Fruit fly (Drosophila melanogaster) whole organism, embryonic: ENCODE results near the gene PIP82.
A peak's percentile ranks its signal among the peaks of the same experiment; 100 is the strongest.

Experiments
- B-H2 ChIP-seq: fragments of 200-800 bp; sonication (Bioruptor generic); optimal IDR thresholded peaks from 2 replicates; lab custom pipeline; 2018; ENCODE audit warnings: missing biosample characterization, mild to moderate bottlenecking, missing genetic modification characterization
- CG11560 ChIP-seq: fragments of 200-800 bp; sonication (Bioruptor generic); IDR thresholded peaks from 3 replicates; pipeline ENCODE4 v1.3.6; 2022; ENCODE audit warnings: missing biosample characterization, missing genetic modification characterization
- CG1233 ChIP-seq: fragments of 200-800 bp; sonication (Bioruptor generic); optimal IDR thresholded peaks from 4 replicates; lab custom pipeline; 2018; ENCODE audit warnings: missing biosample characterization, mild to moderate bottlenecking, missing genetic modification characterization
- CG13775 ChIP-seq: fragments of 200-800 bp; sonication (Bioruptor generic); optimal IDR thresholded peaks from 3 replicates; lab custom pipeline; 2017; ENCODE audit warnings: missing biosample characterization, mild to moderate bottlenecking, missing genetic modification characterization
- CG15011 ChIP-seq: fragments of 200-800 bp; sonication (Bioruptor generic); optimal IDR thresholded peaks from 3 replicates; lab custom pipeline; 2018; ENCODE audit warnings: missing biosample characterization, mild to moderate bottlenecking, missing genetic modification characterization
- CG15601 ChIP-seq: fragments of 200-800 bp; sonication (Bioruptor generic); optimal IDR thresholded peaks from 3 replicates; lab custom pipeline; 2019; ENCODE audit warnings: missing biosample characterization, mild to moderate bottlenecking, missing genetic modification characterization, moderate library complexity
- CG15696 ChIP-seq: fragments of 200-800 bp; sonication (Bioruptor generic); optimal IDR thresholded peaks from 2 replicates; lab custom pipeline; 2019; ENCODE audit warnings: missing biosample characterization, mild to moderate bottlenecking, missing genetic modification characterization, moderate library complexity
- CG17186 ChIP-seq: fragments of 200-800 bp; sonication (Bioruptor generic); optimal IDR thresholded peaks from 3 replicates; lab custom pipeline; 2017; ENCODE audit warnings: missing biosample characterization, missing genetic modification reagents, missing genetic modification characterization
- CG17568 ChIP-seq: fragments of 200-800 bp; sonication (Bioruptor generic); optimal IDR thresholded peaks from 2 replicates; lab custom pipeline; 2018; ENCODE audit warnings: missing biosample characterization, mild to moderate bottlenecking, missing genetic modification characterization, moderate library complexity
- CG2202 ChIP-seq: fragments of 200-800 bp; sonication (Bioruptor generic); optimal IDR thresholded peaks from 2 replicates; lab custom pipeline; 2018; ENCODE audit warnings: missing biosample characterization, mild to moderate bottlenecking, missing genetic modification characterization
- CG30431 ChIP-seq: fragments of 200-800 bp; sonication (Bioruptor generic); optimal IDR thresholded peaks from 2 replicates; lab custom pipeline; 2017; ENCODE audit warnings: missing biosample characterization, missing genetic modification characterization
- CG3065 ChIP-seq: fragments of 200-800 bp; sonication (Bioruptor generic); optimal IDR thresholded peaks from 2 replicates; lab custom pipeline; 2016; ENCODE audit warnings: missing biosample characterization, missing genetic modification characterization
- CG31365 ChIP-seq: fragments of 200-800 bp; sonication (Bioruptor generic); optimal IDR thresholded peaks from 2 replicates; lab custom pipeline; 2018; ENCODE audit warnings: missing biosample characterization, mild to moderate bottlenecking, missing genetic modification characterization
- CG3163 ChIP-seq: fragments of 200-800 bp; sonication (Bioruptor generic); optimal IDR thresholded peaks from 3 replicates; lab custom pipeline; 2016; ENCODE audit warnings: missing biosample characterization, missing genetic modification characterization
- CG3407 ChIP-seq: fragments of 200-800 bp; sonication (Bioruptor generic); optimal IDR thresholded peaks from 2 replicates; lab custom pipeline; 2018; ENCODE audit warnings: missing biosample characterization, mild to moderate bottlenecking, missing genetic modification characterization
- CG3726 ChIP-seq: fragments of 200-800 bp; sonication (Bioruptor generic); IDR thresholded peaks from 3 replicates; pipeline ENCODE4, ENCODE4 v1.3.6; 2022; ENCODE audit warnings: missing biosample characterization, missing genetic modification characterization
- CG6683 ChIP-seq: fragments of 200-800 bp; sonication (Bioruptor generic); optimal IDR thresholded peaks from 2 replicates; lab custom pipeline; 2017; ENCODE audit warnings: missing biosample characterization, mild to moderate bottlenecking, missing genetic modification characterization, missing genetic modification reagents
- CG6689 ChIP-seq: fragments of 200-800 bp; sonication (Bioruptor generic); IDR thresholded peaks from 2 replicates; pipeline ENCODE4 v1.3.6; 2022; ENCODE audit warnings: missing biosample characterization, missing genetic modification characterization
- CG6791 ChIP-seq: fragments of 200-800 bp; sonication (Bioruptor generic); IDR thresholded peaks from 3 replicates; pipeline ENCODE4 v1.3.6; 2022; ENCODE audit warnings: missing biosample characterization, missing genetic modification characterization; ENCODE audit not compliant: partially characterized antibody
- CG6854 ChIP-seq: fragments of 200-800 bp; sonication (Bioruptor generic); optimal IDR thresholded peaks from 3 replicates; lab custom pipeline; 2017; ENCODE audit warnings: missing biosample characterization, mild to moderate bottlenecking, missing genetic modification characterization
- CG7963 ChIP-seq: fragments of 200-800 bp; sonication (Bioruptor generic); IDR thresholded peaks from 3 replicates; pipeline ENCODE4 v1.3.6; 2022; ENCODE audit warnings: missing biosample characterization, missing genetic modification characterization; ENCODE audit not compliant: partially characterized antibody
- CG9817 ChIP-seq: fragments of 200-800 bp; sonication (Bioruptor generic); optimal IDR thresholded peaks from 2 replicates; lab custom pipeline; 2018; ENCODE audit warnings: missing biosample characterization, mild to moderate bottlenecking, missing genetic modification characterization, moderate library complexity
- Eip74EF ChIP-seq, 2 experiments: fragments of 200-800 bp in 1 of 2; fragments of >200 bp in 1 of 2; sonication (Bioruptor generic) in 1 of 2; optimal IDR thresholded peaks; 2 replicates each; lab custom pipeline; 2017 to 2019; ENCODE audit warnings: missing biosample characterization in 2 of 2, missing genetic modification characterization in 2 of 2, mild to moderate bottlenecking in 1 of 2, moderate library complexity in 1 of 2
- Elba2 ChIP-seq: fragments of 200-800 bp; sonication (Bioruptor generic); optimal IDR thresholded peaks from 3 replicates; lab custom pipeline; 2016; ENCODE audit warnings: missing biosample characterization, missing genetic modification characterization
- Gsc ChIP-seq: fragments of 200-800 bp; sonication (Bioruptor generic); IDR thresholded peaks from 2 replicates; pipeline ENCODE4 v1.3.6; 2022; ENCODE audit warnings: missing biosample characterization, missing genetic modification characterization
- H15 ChIP-seq: fragments of 200-800 bp; sonication (Bioruptor generic); IDR thresholded peaks from 3 replicates; pipeline ENCODE4 v1.3.6; 2022; ENCODE audit warnings: missing biosample characterization, missing genetic modification characterization
- HLH3B ChIP-seq: fragments of 200-800 bp; sonication (Bioruptor generic); IDR thresholded peaks from 2 replicates; pipeline ENCODE4 v1.3.6; 2022; ENCODE audit warnings: missing biosample characterization, missing genetic modification characterization
- Hr3 ChIP-seq: fragments of 200-800 bp; sonication (Bioruptor generic); optimal IDR thresholded peaks from 3 replicates; lab custom pipeline; 2016; ENCODE audit warnings: missing biosample characterization, missing genetic modification characterization
- Hr51 ChIP-seq, 2 experiments: fragments of 200-800 bp; sonication (Bioruptor generic); optimal IDR thresholded peaks; 2 replicates in 1 of 2; 3 replicates in 1 of 2; lab custom pipeline; 2016 to 2018; ENCODE audit warnings: missing biosample characterization in 2 of 2, missing genetic modification characterization in 2 of 2, mild to moderate bottlenecking in 1 of 2, moderate library complexity in 1 of 2
- Lhr ChIP-seq: fragments of 200-800 bp; sonication (Bioruptor generic); optimal IDR thresholded peaks from 3 replicates; lab custom pipeline; 2017; ENCODE audit warnings: mild to moderate bottlenecking, missing biosample characterization, missing genetic modification reagents, missing genetic modification characterization
- Myb ChIP-seq: fragments of 200-800 bp; sonication (Bioruptor generic); optimal IDR thresholded peaks from 2 replicates; lab custom pipeline; 2016; ENCODE audit warnings: missing biosample characterization, missing genetic modification characterization
- NK7.1 ChIP-seq: fragments of 200-800 bp; sonication (Bioruptor generic); optimal IDR thresholded peaks from 3 replicates; lab custom pipeline; 2016; ENCODE audit warnings: missing biosample characterization, missing genetic modification characterization
- Nf-YB ChIP-seq: fragments of 200-800 bp; sonication (Bioruptor generic); optimal IDR thresholded peaks from 3 replicates; lab custom pipeline; 2019; ENCODE audit warnings: missing biosample characterization, mild to moderate bottlenecking, missing genetic modification characterization, moderate library complexity
- Ravus ChIP-seq: fragments of 200-800 bp; sonication (Bioruptor generic); IDR thresholded peaks from 2 replicates; pipeline ENCODE4 v1.3.6; 2022; ENCODE audit warnings: missing biosample characterization, missing genetic modification characterization
- Sry-δ ChIP-seq: fragments of 200-800 bp; sonication (Bioruptor generic); optimal IDR thresholded peaks from 2 replicates; lab custom pipeline; 2016; ENCODE audit warnings: missing biosample characterization, missing genetic modification characterization
- Taf1 ChIP-seq: fragments of 200-800 bp; sonication (Bioruptor generic); IDR thresholded peaks from 2 replicates; pipeline ENCODE4 v1.3.6; 2022; ENCODE audit warnings: missing biosample characterization, missing genetic modification characterization
- ara ChIP-seq: fragments of 200-800 bp; sonication (Bioruptor generic); IDR thresholded peaks from 2 replicates; pipeline ENCODE4 v1.3.6; 2022; ENCODE audit warnings: missing biosample characterization, missing genetic modification characterization
- ase ChIP-seq: fragments of 200-800 bp; sonication (Bioruptor generic); IDR thresholded peaks from 3 replicates; pipeline ENCODE4 v1.3.6; 2022; ENCODE audit warnings: missing biosample characterization, missing genetic modification characterization
- bbx ChIP-seq: fragments of 200-800 bp; sonication (Bioruptor generic); IDR thresholded peaks from 2 replicates; pipeline ENCODE4 v1.3.6; 2022; ENCODE audit warnings: missing biosample characterization, missing genetic modification characterization; ENCODE audit not compliant: partially characterized antibody
- dan ChIP-seq: fragments of 200-800 bp; sonication (Bioruptor generic); IDR thresholded peaks from 2 replicates; pipeline ENCODE4 v1.3.6; 2022; ENCODE audit warnings: missing biosample characterization, missing genetic modification characterization
- dmrt99B ChIP-seq: fragments of 200-800 bp; sonication (Bioruptor generic); optimal IDR thresholded peaks from 2 replicates; lab custom pipeline; 2018; ENCODE audit warnings: missing biosample characterization, mild to moderate bottlenecking, missing genetic modification characterization, moderate library complexity
- jigr1 ChIP-seq: fragments of 200-800 bp; sonication (Bioruptor generic); IDR thresholded peaks from 3 replicates; pipeline ENCODE4 v1.3.6; 2022; ENCODE audit warnings: missing biosample characterization, missing genetic modification characterization
- jing ChIP-seq: fragments of 200-800 bp; sonication (Bioruptor generic); optimal IDR thresholded peaks from 2 replicates; lab custom pipeline; 2018; ENCODE audit warnings: missing biosample characterization, mild to moderate bottlenecking, missing genetic modification characterization
- oc ChIP-seq: fragments of 200-800 bp; sonication (Bioruptor generic); optimal IDR thresholded peaks from 2 replicates; lab custom pipeline; 2018; ENCODE audit warnings: missing biosample characterization, mild to moderate bottlenecking, missing genetic modification characterization, moderate library complexity
- sc ChIP-seq, 3 experiments: fragments of >200 bp in 2 of 3; fragments of 200-800 bp in 1 of 3; sonication (Bioruptor generic) in 1 of 3; optimal IDR thresholded peaks; 2 replicates in 2 of 3; 3 replicates in 1 of 3; lab custom pipeline; 2017; ENCODE audit warnings: mild to moderate bottlenecking in 1 of 3, missing biosample characterization in 1 of 3, missing genetic modification characterization in 1 of 3, missing genetic modification reagents in 1 of 3
- sqz ChIP-seq: fragments of 200-800 bp; sonication (Bioruptor generic); optimal IDR thresholded peaks from 3 replicates; lab custom pipeline; 2018; ENCODE audit warnings: missing biosample characterization, mild to moderate bottlenecking, missing genetic modification characterization
- stc ChIP-seq: fragments of 200-800 bp; sonication (Bioruptor generic); IDR thresholded peaks from 2 replicates; pipeline ENCODE4 v1.3.6; 2022; ENCODE audit warnings: missing biosample characterization, missing genetic modification characterization
- sug ChIP-seq: fragments of 200-800 bp; optimal IDR thresholded peaks from 2 replicates; lab custom pipeline; 2019; ENCODE audit warnings: missing biosample characterization, mild to moderate bottlenecking, missing genetic modification characterization, moderate library complexity
- toy ChIP-seq: fragments of 200-800 bp; sonication (Bioruptor generic); IDR thresholded peaks from 2 replicates; pipeline ENCODE4 v1.3.6; 2022; ENCODE audit warnings: missing biosample characterization, missing genetic modification characterization

Gene PIP82

dm6 chrX:8573744-8574484 lies 44.4 kb upstream of the PIP82 start, which contains the start of gene CG12065 (continued):
- no peak for TF ChIP-seq Hr3 (GFP tag; lab: Kevin White, UChicago)
- peak; percentile 90 for TF ChIP-seq Lhr (GFP tag; lab: Kevin White, UChicago)
- TF ChIP-seq Hr51 (GFP tag; optimal IDR thresholded peaks at IDR 0.05; lab: Kevin White, UChicago) = peak in 1 of 2 experiments; percentile 46
- TF ChIP-seq ase = no peak
- TF ChIP-seq CG13775 (GFP tag; lab: Kevin White, UChicago) = no peak
- TF ChIP-seq CG3065 (GFP tag; lab: Kevin White, UChicago) = no peak
- no peak for TF ChIP-seq H15 (GFP tag; lab: Robert Waterston, UW)
- no peak for TF ChIP-seq CG11560 (tag; lab: Robert Waterston, UW)
- TF ChIP-seq ara (GFP tag; lab: Robert Waterston, UW) = no peak
- no peak for TF ChIP-seq Ravus (GFP tag; lab: Robert Waterston, UW)
- TF ChIP-seq CG6791 (GFP tag; lab: Robert Waterston, UW) = no peak
- TF ChIP-seq CG1233 (GFP tag; lab: Kevin White, UChicago) = peak; percentile 39
- no peak for TF ChIP-seq sqz
- peak; percentile 37 for TF ChIP-seq CG6683 (GFP tag; lab: Kevin White, UChicago)
- no peak for TF ChIP-seq stc (GFP tag; lab: Robert Waterston, UW)
- peak; percentile 80 for TF ChIP-seq CG15601 (tag; lab: Kevin White, UChicago)
- no peak for TF ChIP-seq CG30431 (GFP tag; lab: Kevin White, UChicago)
- TF ChIP-seq CG17568 (GFP tag; lab: Kevin White, UChicago) = peak; percentile 76
- TF ChIP-seq CG15011 (GFP tag; lab: Kevin White, UChicago) = peak; percentile 8
- TF ChIP-seq dmrt99B (tag; lab: Kevin White, UChicago) = peak; percentile 27
- TF ChIP-seq toy = no peak
- no peak for TF ChIP-seq NK7.1
- peak; percentile 36 for TF ChIP-seq oc (tag; lab: Kevin White, UChicago)
- no peak for TF ChIP-seq CG7963 (GFP tag; lab: Robert Waterston, UW)
- peak; percentile 45 for TF ChIP-seq CG3407 (GFP tag; lab: Kevin White, UChicago)
- peak; percentile 33 for TF ChIP-seq B-H2 (GFP tag; lab: Kevin White, UChicago)
- TF ChIP-seq Elba2 = no peak
- peak; percentile 54 for TF ChIP-seq Nf-YB (GFP tag; lab: Kevin White, UChicago)
- TF ChIP-seq CG17186 (GFP tag; lab: Kevin White, UChicago) = no peak
- no peak for TF ChIP-seq jing
- peak; percentile 69 for TF ChIP-seq Myb (GFP tag; lab: Kevin White, UChicago)
- peak; percentile 37; the same call in 1 of the 2 replicates for TF ChIP-seq bbx (GFP tag; lab: Robert Waterston, UW)
- TF ChIP-seq CG9817 (tag; lab: Kevin White, UChicago) = peak; percentile 41
- TF ChIP-seq CG2202 (tag; lab: Kevin White, UChicago) = peak; percentile 35
- no peak for TF ChIP-seq HLH3B (GFP tag; lab: Robert Waterston, UW)
- peak; percentile 43 for TF ChIP-seq CG15696 (tag; lab: Kevin White, UChicago)
- TF ChIP-seq Sry-δ (GFP tag; lab: Kevin White, UChicago) = no peak
- TF ChIP-seq sug = peak; percentile 56
- no peak for TF ChIP-seq CG6689
- TF ChIP-seq CG31365 = no peak
- TF ChIP-seq CG6854 (GFP tag; lab: Kevin White, UChicago) = no peak
- TF ChIP-seq Eip74EF (GFP tag; optimal IDR thresholded peaks at IDR 0.05; lab: Kevin White, UChicago) = peak in 1 of 2 experiments; percentile 34
- TF ChIP-seq Gsc (GFP tag; lab: Robert Waterston, UW) = no peak
- no peak for TF ChIP-seq Taf1 (GFP tag; lab: Robert Waterston, UW)
- TF ChIP-seq CG3726 (GFP tag; lab: Robert Waterston, UW) = no peak
- TF ChIP-seq CG3163 (GFP tag; lab: Kevin White, UChicago) = no peak
- no peak for TF ChIP-seq dan (GFP tag; lab: Robert Waterston, UW)
- TF ChIP-seq sc (optimal IDR thresholded peaks at IDR 0.05; lab: Kevin White, UChicago) = no peak
- no peak for TF ChIP-seq sc (GFP tag; optimal IDR thresholded peaks at IDR 0.05; lab: Kevin White, UChicago)
- no peak for TF ChIP-seq jigr1 (GFP tag; lab: Robert Waterston, UW)
